Worm (Caenorhabditis elegans): ENCODE results near the gene K02C4.3.

Gene K02C4.3

ce11 chrII:8034008-8034407 lies 52.6 kb downstream of the K02C4.3 start:
- TF ChIP-seq elt-2 (tag; optimal IDR thresholded peaks at IDR 0.05) = peak; percentile 52
- TF ChIP-seq nhr-237 (tag; optimal IDR thresholded peaks at IDR 0.05) = no peak

- TF ChIP-seq jun-1 (tag; optimal IDR thresholded peaks at IDR 0.05) = no peak
- no peak for TF ChIP-seq lin-15B (tag; optimal IDR thresholded peaks at IDR 0.05)
- peak; percentile 87 for TF ChIP-seq elt-2 (tag; optimal IDR thresholded peaks at IDR 0.05)
- no peak for TF ChIP-seq nfya-1 (tag; optimal IDR thresholded peaks at IDR 0.05; ENCODE audit: insufficient read depth)
- TF ChIP-seq snpc-4 (tag; optimal IDR thresholded peaks at IDR 0.05) = no peak
- peak; percentile 62 for TF ChIP-seq pqm-1 (tag; optimal IDR thresholded peaks at IDR 0.05)
Measured at ce11 chrII:8032657-8033056, 54.0 kb downstream of the K02C4.3 start, which contains the start of gene nrf-6. Gene nrf-6, minus strand, starts transcription at chrII:8032708.

All from whole organism, L3 larva.